Fruit fly (Drosophila melanogaster): ENCODE measurements around the gene CG17777.

DNA sequence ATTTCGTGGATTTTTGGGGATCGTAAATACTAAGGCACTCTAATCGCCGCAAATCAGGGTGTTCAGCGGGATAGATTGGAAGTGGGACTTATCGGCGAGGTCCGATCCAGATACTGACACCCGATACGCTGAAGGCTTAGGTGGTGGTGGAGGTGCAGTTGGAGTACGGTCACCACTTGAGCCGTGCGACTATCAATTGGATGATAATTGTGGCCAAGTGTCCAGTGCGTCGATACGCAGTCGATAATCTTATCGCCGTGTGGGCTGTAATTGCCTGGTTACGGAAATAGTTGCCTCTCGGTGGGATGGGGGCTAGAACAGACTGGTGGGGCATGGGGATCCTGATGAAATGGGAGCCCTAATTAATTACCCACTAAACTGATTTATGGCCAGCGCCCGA lies 12.6 kb downstream of the CG17777 start:
- TF ChIP-seq bab1 (GFP tag; optimal IDR thresholded peaks at IDR 0.05) (no peak), pad (GFP tag; optimal IDR thresholded peaks at IDR 0.05) (peak; percentile 10), CG7101 (tag; optimal IDR thresholded peaks at IDR 0.05) (no peak), CG12768 (GFP tag; optimal IDR thresholded peaks at IDR 0.05) (peak; percentile 6), CG7045 (GFP tag; optimal IDR thresholded peaks at IDR 0.05) (no peak)
